Fruit fly (Drosophila melanogaster): ENCODE results near the gene CG2116.

DNA sequence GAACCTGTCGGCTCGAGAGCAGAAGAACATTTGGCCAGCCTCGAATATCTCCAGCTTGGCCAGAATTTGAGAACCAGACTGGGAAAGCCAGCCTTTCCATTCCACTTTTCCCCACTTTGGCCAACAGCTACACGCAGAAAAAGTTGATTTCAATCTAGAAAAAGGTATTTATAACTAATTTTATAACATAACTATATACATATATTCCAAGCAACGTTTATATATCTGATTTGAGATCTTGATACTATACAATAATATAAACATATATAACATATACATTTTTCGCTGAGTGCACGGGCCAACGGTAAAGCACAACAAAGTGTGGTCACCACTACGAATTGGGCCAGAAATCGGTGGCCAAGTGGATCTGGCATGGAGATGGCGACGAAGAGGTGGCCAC is 33.8 kb downstream of the CG2116 start:
- TF ChIP-seq mirr (GFP tag; optimal IDR thresholded peaks at IDR 0.05) (no peak), nmo (GFP tag; optimal IDR thresholded peaks at IDR 0.05) (no peak), CG11504 (tag; optimal IDR thresholded peaks at IDR 0.05) (no peak), Mrtf (GFP tag; IDR thresholded peaks at IDR 0.05) (no peak), CG6791 (GFP tag; IDR thresholded peaks at IDR 0.05; ENCODE audit: partially characterized antibody) (no peak), CG15514 (GFP tag; optimal IDR thresholded peaks at IDR 0.05) (no peak), CG1529 (GFP tag; optimal IDR thresholded peaks at IDR 0.05) (no peak), Ravus (GFP tag; IDR thresholded peaks at IDR 0.05) (no peak), Lpt (GFP tag; optimal IDR thresholded peaks at IDR 0.05) (no peak), Dbx (GFP tag; IDR thresholded peaks at IDR 0.05) (no peak), HmgZ (tag; optimal IDR thresholded peaks at IDR 0.05) (no peak), CG33213 (GFP tag; optimal IDR thresholded peaks at IDR 0.05) (no peak), br (optimal IDR thresholded peaks at IDR 0.05) (no peak), CG9437 (GFP tag; optimal IDR thresholded peaks at IDR 0.05) (no peak)
